Worm (Caenorhabditis elegans) whole organism, young adult: Measurements from ENCODE around the gene F46E10.3.

Experiments
- B0019.2 ChIP-seq: fragments of 200-800 bp; sonication (Bioruptor generic); conservative IDR thresholded peaks from 2 replicates; pipeline ENCODE4 v1.3.6; 2022; ENCODE audit warnings: missing genetic modification reagents, missing genetic modification characterization, missing compliant biosample characterization
- B0035.1 ChIP-seq: sonication (generic microtip); optimal IDR thresholded peaks from 2 replicates; lab custom pipeline; 2016; ENCODE audit warnings: missing genetic modification characterization, mild to moderate bottlenecking, missing compliant biosample characterization, missing genotype, missing genetic modification reagents
- B0336.3 ChIP-seq: fragments of 200-800 bp; sonication (Bioruptor generic); IDR thresholded peaks from 2 replicates; pipeline ENCODE4 v1.3.6; 2022; ENCODE audit warnings: missing genetic modification characterization, missing compliant biosample characterization
- F23B12.7 ChIP-seq: sonication (generic microtip); optimal IDR thresholded peaks from 2 replicates; lab custom pipeline; 2017; ENCODE audit warnings: missing genetic modification characterization, mild to moderate bottlenecking, missing compliant biosample characterization, antibody characterized with exemption, moderate library complexity; ENCODE audit not compliant: insufficient read depth
- F33H1.4 ChIP-seq: fragments of 200-800 bp; sonication (Bioruptor generic); IDR thresholded peaks from 2 replicates; pipeline ENCODE4 v1.3.6; 2022; ENCODE audit warnings: missing genetic modification reagents, missing genetic modification characterization, missing compliant biosample characterization
- F39B2.1 ChIP-seq: fragments of 200-800 bp; sonication (Bioruptor generic); IDR thresholded peaks from 2 replicates; pipeline ENCODE4 v1.3.6; 2022; ENCODE audit warnings: missing genetic modification reagents, missing genetic modification characterization, missing compliant biosample characterization
- F49E8.2 ChIP-seq: sonication (generic microtip); optimal IDR thresholded peaks from 3 replicates; lab custom pipeline; 2017; ENCODE audit warnings: missing genetic modification characterization, mild to moderate bottlenecking, missing compliant biosample characterization, antibody characterized with exemption, moderate library complexity; ENCODE audit not compliant: insufficient read depth
- F52B5.7 ChIP-seq: sonication (generic microtip); optimal IDR thresholded peaks from 2 replicates; lab custom pipeline; 2016; ENCODE audit warnings: mild to moderate bottlenecking, missing genetic modification characterization, missing compliant biosample characterization
- F55B11.4 ChIP-seq: sonication (generic microtip); optimal IDR thresholded peaks from 2 replicates; lab custom pipeline; 2016; ENCODE audit warnings: missing compliant biosample characterization, missing genetic modification characterization, borderline replicate concordance; ENCODE audit not compliant: insufficient read depth
- K11D2.4 ChIP-seq: fragments of 200-800 bp; sonication (Bioruptor generic); IDR thresholded peaks from 2 replicates; pipeline ENCODE4 v1.3.6; 2022; ENCODE audit warnings: missing genetic modification reagents, missing genetic modification characterization, missing compliant biosample characterization
- akir-1 ChIP-seq: fragments of 200-800 bp; sonication (Bioruptor generic); optimal IDR thresholded peaks from 2 replicates; lab custom pipeline; 2018; ENCODE audit warnings: mild to moderate bottlenecking, missing genetic modification characterization, moderate library complexity, missing compliant biosample characterization
- aptf-3 ChIP-seq: fragments of 200-800 bp; sonication (Bioruptor generic); IDR thresholded peaks from 2 replicates; pipeline ENCODE4 v1.3.6; 2022; ENCODE audit warnings: missing genetic modification characterization, missing compliant biosample characterization
- attf-6 ChIP-seq: fragments of 200-800 bp; sonication (Bioruptor generic); IDR thresholded peaks from 2 replicates; pipeline ENCODE4 v1.3.6; 2022; ENCODE audit warnings: missing genetic modification reagents, missing genetic modification characterization, missing compliant biosample characterization
- bed-1 ChIP-seq: fragments of 200-800 bp; sonication (Bioruptor generic); IDR thresholded peaks from 2 replicates; pipeline ENCODE4 v1.3.6; 2022; ENCODE audit warnings: missing genetic modification reagents, missing genetic modification characterization, missing compliant biosample characterization
- ceh-100 ChIP-seq: fragments of 200-800 bp; sonication (Bioruptor generic); IDR thresholded peaks from 2 replicates; pipeline ENCODE4 v1.3.6; 2022; ENCODE audit warnings: missing genetic modification reagents, missing genetic modification characterization, missing compliant biosample characterization
- ceh-79 ChIP-seq: sonication (generic microtip); optimal IDR thresholded peaks from 2 replicates; lab custom pipeline; 2017; ENCODE audit warnings: mild to moderate bottlenecking, missing genetic modification characterization, missing compliant biosample characterization
- die-1 ChIP-seq: sonication (generic microtip); optimal IDR thresholded peaks from 2 replicates; lab custom pipeline; 2016; ENCODE audit warnings: missing genotype, mild to moderate bottlenecking, missing genetic modification characterization, missing compliant biosample characterization
- dox-1 ChIP-seq: fragments of 200-800 bp; sonication (Bioruptor generic); IDR thresholded peaks from 2 replicates; pipeline ENCODE4 v1.3.6; 2022; ENCODE audit warnings: missing genetic modification reagents, missing genetic modification characterization, missing compliant biosample characterization
- egl-18 ChIP-seq: fragments of 200-800 bp; sonication (Bioruptor generic); IDR thresholded peaks from 2 replicates; pipeline ENCODE4 v1.3.6; 2022; ENCODE audit warnings: missing genetic modification reagents, missing genetic modification characterization, missing compliant biosample characterization
- ets-4 ChIP-seq: fragments of 200-800 bp; sonication (Bioruptor generic); optimal IDR thresholded peaks from 2 replicates; lab custom pipeline; 2018; ENCODE audit warnings: mild to moderate bottlenecking, missing genetic modification characterization, missing compliant biosample characterization
- gei-17 ChIP-seq: fragments of 200-800 bp; sonication (Bioruptor generic); optimal IDR thresholded peaks from 2 replicates; lab custom pipeline; 2018; ENCODE audit warnings: mild to moderate bottlenecking, missing genetic modification characterization, missing compliant biosample characterization
- him-1 ChIP-seq: sonication (generic microtip); optimal IDR thresholded peaks from 2 replicates; lab custom pipeline; 2016; ENCODE audit warnings: missing genotype, missing genetic modification reagents, missing genetic modification characterization, missing compliant biosample characterization
- hlh-26 ChIP-seq: fragments of 200-800 bp; sonication (Bioruptor generic); conservative IDR thresholded peaks from 2 replicates; pipeline ENCODE4 v1.3.6; 2022; ENCODE audit warnings: missing genetic modification reagents, missing genetic modification characterization, missing compliant biosample characterization
- hmg-20 ChIP-seq: fragments of 200-800 bp; sonication (Bioruptor generic); IDR thresholded peaks from 2 replicates; pipeline ENCODE4 v1.3.6; 2022; ENCODE audit warnings: missing genetic modification reagents, missing genetic modification characterization, missing compliant biosample characterization
- hsf-1 ChIP-seq: fragments of 200-800 bp; sonication (Bioruptor generic); IDR thresholded peaks from 2 replicates; pipeline ENCODE4 v1.3.6; 2022; ENCODE audit warnings: missing genetic modification reagents, missing genetic modification characterization, missing compliant biosample characterization
- lag-1 ChIP-seq: fragments of 200-800 bp; sonication (Bioruptor generic); IDR thresholded peaks from 2 replicates; pipeline ENCODE4 v1.3.6; 2022; ENCODE audit warnings: missing genetic modification reagents, missing genetic modification characterization, missing compliant biosample characterization
- lin-26 ChIP-seq: fragments of 200-800 bp; sonication (Bioruptor generic); IDR thresholded peaks from 2 replicates; pipeline ENCODE4 v1.3.6; 2022; ENCODE audit warnings: missing genetic modification reagents, missing genetic modification characterization, missing compliant biosample characterization
- lin-35 ChIP-seq, 3 experiments: fragments of 150-350 bp in 2 of 3; sonication (generic microtip) in 1 of 3; optimal IDR thresholded peaks; 2 replicates each; lab custom pipeline; 2014 to 2018; ENCODE audit warnings: missing biosample characterization in 3 of 3, missing genetic modification characterization in 3 of 3, missing genetic modification reagents in 3 of 3
- lin-40 ChIP-seq: sonication (generic microtip); optimal IDR thresholded peaks from 2 replicates; lab custom pipeline; 2016; ENCODE audit warnings: missing genetic modification characterization, mild to moderate bottlenecking, missing compliant biosample characterization, missing genotype, missing genetic modification reagents
- lin-54 ChIP-seq: fragments of 200-800 bp; sonication (Bioruptor generic); optimal IDR thresholded peaks from 2 replicates; lab custom pipeline; 2018; ENCODE audit warnings: mild to moderate bottlenecking, missing genetic modification characterization, missing compliant biosample characterization
- lir-1 ChIP-seq: fragments of 200-800 bp; sonication (Bioruptor generic); conservative IDR thresholded peaks from 2 replicates; pipeline ENCODE4 v1.3.6; 2022; ENCODE audit warnings: missing genetic modification reagents, missing genetic modification characterization, missing compliant biosample characterization
- madf-10 ChIP-seq: sonication (generic microtip); optimal IDR thresholded peaks from 2 replicates; lab custom pipeline; 2016; ENCODE audit warnings: mild to moderate bottlenecking, missing genetic modification characterization, missing compliant biosample characterization
- madf-6 ChIP-seq: fragments of 200-800 bp; sonication (Bioruptor generic); IDR thresholded peaks from 2 replicates; pipeline ENCODE4 v1.3.6; 2022; ENCODE audit warnings: missing genetic modification reagents, missing genetic modification characterization, missing compliant biosample characterization
- madf-8 ChIP-seq: fragments of 200-800 bp; sonication (Bioruptor generic); conservative IDR thresholded peaks from 2 replicates; pipeline ENCODE4 v1.3.6; 2022; ENCODE audit warnings: missing genetic modification reagents, missing genetic modification characterization, missing compliant biosample characterization
- mcd-1 ChIP-seq: fragments of 200-800 bp; sonication (Bioruptor generic); IDR thresholded peaks from 2 replicates; pipeline ENCODE4 v1.3.6; 2022; ENCODE audit warnings: missing genetic modification reagents, missing genetic modification characterization, missing compliant biosample characterization
- mxl-1 ChIP-seq: sonication (generic microtip); optimal IDR thresholded peaks from 2 replicates; lab custom pipeline; 2016; ENCODE audit warnings: missing genetic modification characterization, missing compliant biosample characterization
- nfyb-1 ChIP-seq: fragments of 200-800 bp; sonication (Bioruptor generic); IDR thresholded peaks from 2 replicates; pipeline ENCODE4 v1.3.6; 2022; ENCODE audit warnings: missing genetic modification reagents, missing genetic modification characterization, missing compliant biosample characterization
- pbrm-1 ChIP-seq: fragments of 200-800 bp; sonication (Bioruptor generic); IDR thresholded peaks from 2 replicates; pipeline ENCODE4 v1.3.6; 2022; ENCODE audit warnings: missing genetic modification reagents, missing genetic modification characterization, missing compliant biosample characterization
- tbp1 ChIP-seq: fragments of 200-800 bp; sonication (Bioruptor generic); optimal IDR thresholded peaks from 2 replicates; lab custom pipeline; 2018; ENCODE audit warnings: mild to moderate bottlenecking, missing genetic modification characterization, missing compliant biosample characterization
- unc-130 ChIP-seq: sonication (generic microtip); optimal IDR thresholded peaks from 2 replicates; lab custom pipeline; 2016; ENCODE audit warnings: missing genetic modification reagents, missing genetic modification characterization, missing compliant biosample characterization
- xnd-1 ChIP-seq: sonication (generic microtip); optimal IDR thresholded peaks from 2 replicates; lab custom pipeline; 2016; ENCODE audit warnings: missing genotype, missing genetic modification reagents, missing genetic modification characterization, missing compliant biosample characterization
- ztf-22 ChIP-seq: fragments of 200-800 bp; sonication (Bioruptor generic); optimal IDR thresholded peaks from 2 replicates; lab custom pipeline; 2018; ENCODE audit warnings: mild to moderate bottlenecking, missing genetic modification characterization, moderate library complexity, missing compliant biosample characterization
- ztf-25 ChIP-seq: fragments of 200-800 bp; sonication (Bioruptor generic); IDR thresholded peaks from 2 replicates; pipeline ENCODE4 v1.3.6; 2022; ENCODE audit warnings: missing genetic modification reagents, missing genetic modification characterization, missing compliant biosample characterization
- ztf-26 ChIP-seq: sonication (generic microtip); optimal IDR thresholded peaks from 2 replicates; lab custom pipeline; 2017; ENCODE audit warnings: missing genetic modification characterization, missing compliant biosample characterization
- ztf-3 ChIP-seq: fragments of 200-800 bp; sonication (Bioruptor generic); optimal IDR thresholded peaks from 2 replicates; lab custom pipeline; 2018; ENCODE audit warnings: mild to moderate bottlenecking, missing genetic modification characterization, missing compliant biosample characterization

Gene F46E10.3

DNA sequence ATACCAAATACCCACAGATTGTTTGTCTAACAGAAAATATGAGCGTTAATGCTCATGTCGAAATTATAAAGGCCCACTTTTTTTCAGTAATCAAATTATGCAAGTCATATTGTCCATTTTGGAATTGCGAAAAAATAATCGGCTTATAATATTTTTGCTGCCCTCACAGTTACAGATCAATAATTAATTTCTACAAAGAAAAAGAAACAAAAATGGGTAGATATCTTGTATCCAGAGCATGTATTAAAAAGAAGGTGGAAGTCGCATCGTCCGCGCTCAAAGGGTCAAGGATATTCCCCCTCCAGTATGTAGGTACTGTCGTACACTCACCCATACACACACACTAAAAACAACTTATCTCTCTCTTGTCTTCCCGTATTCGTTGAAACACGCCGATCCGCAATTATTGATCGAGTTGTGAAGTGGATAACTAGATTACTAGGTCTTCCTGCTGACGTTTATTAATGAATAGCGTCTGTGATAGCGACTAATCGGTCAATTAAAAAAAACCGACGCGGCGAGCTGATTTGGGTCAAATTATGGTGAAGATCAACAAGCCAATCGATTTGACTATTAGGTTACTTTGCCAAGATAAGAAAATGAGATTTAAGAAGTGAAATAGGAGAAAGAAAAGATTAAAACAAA, 4.2 kb upstream of the F46E10.3 start (continued):
- TF ChIP-seq ztf-25 (no peak), xnd-1 (tag; lab: Kevin White, UChicago) (no peak), ztf-3 (GFP tag; lab: Kevin White, UChicago) (no peak), lin-26 (GFP tag; lab: Robert Waterston, UW) (no peak), die-1 (tag; lab: Kevin White, UChicago) (no peak), aptf-3 (GFP tag; lab: Robert Waterston, UW) (no peak)

ce11 chrV:6514887-6515324, 3.2 kb upstream of the F46E10.3 start, which contains the start of gene dpy-11:
Gene dpy-11, minus strand, starts transcription at chrV:6515240.
- no peak for TF ChIP-seq egl-18 (GFP tag; lab: Robert Waterston, UW)
- TF ChIP-seq nfyb-1 (GFP tag; lab: Robert Waterston, UW) = peak; percentile 22; the same call in 1 of the 2 replicates
- peak; percentile 23; the same call in 1 of the 2 replicates for TF ChIP-seq hmg-20 (GFP tag; lab: Robert Waterston, UW)
- TF ChIP-seq hsf-1 (GFP tag; lab: Robert Waterston, UW) = peak; percentile 12; the same call in 1 of the 2 replicates
- no peak for TF ChIP-seq B0019.2 (GFP tag; lab: Robert Waterston, UW)
- TF ChIP-seq madf-6 (GFP tag; lab: Robert Waterston, UW) = peak; percentile 61
- 0 out of 2 replicates have a peak, but pooled peaks have one; percentile 80 for TF ChIP-seq bed-1
- no peak for TF ChIP-seq F55B11.4 (tag; lab: Kevin White, UChicago)
- no peak for TF ChIP-seq F23B12.7 (tag; lab: Kevin White, UChicago)
- peak; percentile 28 for TF ChIP-seq lin-54 (GFP tag; lab: Kevin White, UChicago)
- TF ChIP-seq F33H1.4 (GFP tag; lab: Robert Waterston, UW) = no peak
- no peak; the same call in 1 of the 2 replicates for TF ChIP-seq attf-6 (GFP tag; lab: Robert Waterston, UW)
- no peak for TF ChIP-seq lir-1 (GFP tag; lab: Robert Waterston, UW)
- TF ChIP-seq F52B5.7 = peak; percentile 74
- TF ChIP-seq lag-1 (GFP tag; lab: Robert Waterston, UW) = no peak
- no peak for TF ChIP-seq B0035.1 (tag; lab: Kevin White, UChicago)
- no peak for TF ChIP-seq him-1 (tag; lab: Kevin White, UChicago)
- TF ChIP-seq madf-8 (GFP tag; lab: Robert Waterston, UW) = no peak
- peak; percentile 58 for TF ChIP-seq ztf-26 (tag; lab: Kevin White, UChicago)
- TF ChIP-seq mxl-1 = no peak
- peak in 1 of 3 experiments; percentile 59 for TF ChIP-seq lin-35 (GFP tag; optimal IDR thresholded peaks at IDR 0.05; lab: Kevin White, UChicago)
- TF ChIP-seq ceh-79 (tag; lab: Kevin White, UChicago) = no peak
- TF ChIP-seq unc-130 (GFP tag; lab: Kevin White, UChicago) = peak; percentile 47
- TF ChIP-seq F49E8.2 (tag; lab: Kevin White, UChicago) = no peak
- TF ChIP-seq K11D2.4 (GFP tag; lab: Robert Waterston, UW) = peak; percentile 58; the same call in 1 of the 2 replicates
- no peak for TF ChIP-seq madf-10
- TF ChIP-seq ets-4 = peak; percentile 30
- TF ChIP-seq lin-26 (GFP tag; lab: Robert Waterston, UW) = peak; percentile 27; the same call in 1 of the 2 replicates
- no peak for TF ChIP-seq hlh-26 (GFP tag; lab: Robert Waterston, UW)
- TF ChIP-seq ceh-100 = no peak
- TF ChIP-seq gei-17 (GFP tag; lab: Kevin White, UChicago) = peak; percentile 25
- peak; percentile 51 for TF ChIP-seq tbp1 (GFP tag; lab: Kevin White, UChicago)
- TF ChIP-seq ztf-22 = peak; percentile 19
- TF ChIP-seq B0336.3 (GFP tag; lab: Robert Waterston, UW) = peak; percentile 92
- TF ChIP-seq aptf-3 (GFP tag; lab: Robert Waterston, UW) = 0 out of 2 replicates have a peak, but pooled peaks have one; percentile 80
- peak; percentile 33 for TF ChIP-seq lin-40 (tag; lab: Kevin White, UChicago)
- peak; percentile 58; the same call in 1 of the 2 replicates for TF ChIP-seq mcd-1 (GFP tag; lab: Robert Waterston, UW)
- TF ChIP-seq F39B2.1 (GFP tag; lab: Robert Waterston, UW) = 0 out of 2 replicates have a peak, but pooled peaks have one; percentile 53
- no peak for TF ChIP-seq akir-1 (GFP tag; lab: Kevin White, UChicago)
- peak; percentile 58 for TF ChIP-seq dox-1
- 0 out of 2 replicates have a peak, but pooled peaks have one; percentile 59 for TF ChIP-seq pbrm-1 (GFP tag; lab: Robert Waterston, UW)
